Fruit fly (Drosophila melanogaster) whole organism, embryonic: Measurements from ENCODE around the gene cwo.

Source experiments
- BEAF-32 ChIP-seq: fragments of 200-800 bp; sonication (Bioruptor generic); optimal IDR thresholded peaks from 3 replicates; lab custom pipeline; 2017; ENCODE audit warnings: missing biosample characterization, missing genetic modification characterization, mild to moderate bottlenecking, moderate library complexity, missing genetic modification reagents
- CG1024 ChIP-seq: fragments of 200-800 bp; sonication (Bioruptor generic); IDR thresholded peaks from 2 replicates; pipeline ENCODE4 v1.3.6; 2022; ENCODE audit warnings: missing biosample characterization, missing genetic modification characterization
- CG10979 ChIP-seq: fragments of 200-800 bp; sonication (Bioruptor generic); optimal IDR thresholded peaks from 2 replicates; lab custom pipeline; 2018; ENCODE audit warnings: missing biosample characterization, mild to moderate bottlenecking, missing genetic modification characterization, moderate library complexity
- CG11560 ChIP-seq: fragments of 200-800 bp; sonication (Bioruptor generic); IDR thresholded peaks from 3 replicates; pipeline ENCODE4 v1.3.6; 2022; ENCODE audit warnings: missing biosample characterization, missing genetic modification characterization
- CG12104 ChIP-seq: fragments of 200-800 bp; sonication (Bioruptor generic); optimal IDR thresholded peaks from 3 replicates; lab custom pipeline; 2016; ENCODE audit warnings: missing biosample characterization, missing genetic modification characterization
- CG1233 ChIP-seq: fragments of 200-800 bp; sonication (Bioruptor generic); optimal IDR thresholded peaks from 4 replicates; lab custom pipeline; 2018; ENCODE audit warnings: missing biosample characterization, mild to moderate bottlenecking, missing genetic modification characterization
- CG13894 ChIP-seq: fragments of 200-800 bp; sonication (Bioruptor generic); optimal IDR thresholded peaks from 3 replicates; lab custom pipeline; 2018; ENCODE audit warnings: missing biosample characterization, mild to moderate bottlenecking, missing genetic modification characterization, moderate library complexity
- CG14014 ChIP-seq: fragments of 200-800 bp; sonication (Bioruptor generic); IDR thresholded peaks from 2 replicates; pipeline ENCODE4 v1.3.6; 2022; ENCODE audit warnings: missing biosample characterization, missing genetic modification characterization
- CG15601 ChIP-seq: fragments of 200-800 bp; sonication (Bioruptor generic); optimal IDR thresholded peaks from 3 replicates; lab custom pipeline; 2019; ENCODE audit warnings: missing biosample characterization, mild to moderate bottlenecking, missing genetic modification characterization, moderate library complexity
- CG17359 ChIP-seq: fragments of 200-800 bp; sonication (Bioruptor generic); optimal IDR thresholded peaks from 3 replicates; lab custom pipeline; 2018; ENCODE audit warnings: missing biosample characterization, mild to moderate bottlenecking, missing genetic modification characterization, moderate library complexity
- CG17361 ChIP-seq: fragments of 200-800 bp; sonication (Bioruptor generic); IDR thresholded peaks from 3 replicates; pipeline ENCODE4 v1.3.6; 2022; ENCODE audit warnings: missing biosample characterization, missing genetic modification characterization
- CG17385 ChIP-seq: fragments of 200-800 bp; sonication (Bioruptor generic); optimal IDR thresholded peaks from 3 replicates; lab custom pipeline; 2018; ENCODE audit warnings: missing biosample characterization, mild to moderate bottlenecking, missing genetic modification characterization
- CG17802 ChIP-seq: fragments of 200-800 bp; sonication (Bioruptor generic); optimal IDR thresholded peaks from 2 replicates; lab custom pipeline; 2018; ENCODE audit warnings: missing biosample characterization, mild to moderate bottlenecking, missing genetic modification characterization, moderate library complexity
- CG18476 ChIP-seq: fragments of 200-800 bp; sonication (Bioruptor generic); optimal IDR thresholded peaks from 2 replicates; lab custom pipeline; 2016; ENCODE audit warnings: missing biosample characterization, mild to moderate bottlenecking, missing genetic modification characterization
- CG2712 ChIP-seq: fragments of 200-800 bp; optimal IDR thresholded peaks from 3 replicates; lab custom pipeline; 2019; ENCODE audit warnings: missing biosample characterization, mild to moderate bottlenecking, missing genetic modification characterization, moderate library complexity
- CG2875 ChIP-seq: fragments of 200-800 bp; sonication (Bioruptor generic); optimal IDR thresholded peaks from 2 replicates; lab custom pipeline; 2017; ENCODE audit warnings: missing biosample characterization, mild to moderate bottlenecking, missing genetic modification characterization, missing genetic modification reagents
- CG3995 ChIP-seq: fragments of 200-800 bp; sonication (Bioruptor generic); optimal IDR thresholded peaks from 3 replicates; lab custom pipeline; 2016; ENCODE audit warnings: missing biosample characterization, missing genetic modification characterization
- CG5180 ChIP-seq: fragments of 200-800 bp; sonication (Bioruptor generic); optimal IDR thresholded peaks from 3 replicates; lab custom pipeline; 2017; ENCODE audit warnings: missing biosample characterization, missing genetic modification characterization, mild to moderate bottlenecking, moderate library complexity, missing genetic modification reagents
- CG6254 ChIP-seq: fragments of 200-800 bp; sonication (Bioruptor generic); optimal IDR thresholded peaks from 3 replicates; lab custom pipeline; 2017; ENCODE audit warnings: mild to moderate bottlenecking, missing biosample characterization, missing genetic modification reagents, missing genetic modification characterization
- CG6765 ChIP-seq: fragments of 200-800 bp; sonication (Bioruptor generic); optimal IDR thresholded peaks from 3 replicates; lab custom pipeline; 2017; ENCODE audit warnings: missing biosample characterization, mild to moderate bottlenecking, missing genetic modification characterization
- CG6813 ChIP-seq: fragments of 200-800 bp; sonication (Bioruptor generic); optimal IDR thresholded peaks from 2 replicates; lab custom pipeline; 2017; ENCODE audit warnings: missing biosample characterization, missing genetic modification characterization, mild to moderate bottlenecking, moderate library complexity, missing genetic modification reagents
- CG7556 ChIP-seq: fragments of 200-800 bp; sonication (Bioruptor generic); optimal IDR thresholded peaks from 2 replicates; lab custom pipeline; 2017; ENCODE audit warnings: missing biosample characterization, mild to moderate bottlenecking, missing genetic modification characterization
- CG8359 ChIP-seq: fragments of 200-800 bp; sonication (Bioruptor generic); optimal IDR thresholded peaks from 2 replicates; lab custom pipeline; 2017; ENCODE audit warnings: missing biosample characterization, mild to moderate bottlenecking, missing genetic modification characterization, borderline replicate concordance
- CG9932 ChIP-seq: fragments of 200-800 bp; sonication (Bioruptor generic); IDR thresholded peaks from 2 replicates; pipeline ENCODE4 v1.3.6; 2022; ENCODE audit warnings: missing biosample characterization, missing genetic modification characterization
- Camta ChIP-seq: fragments of 200-800 bp; sonication (Bioruptor generic); optimal IDR thresholded peaks from 2 replicates; lab custom pipeline; 2016; ENCODE audit warnings: missing biosample characterization, missing genetic modification characterization
- Dek ChIP-seq: fragments of 200-800 bp; sonication (Bioruptor generic); optimal IDR thresholded peaks from 3 replicates; lab custom pipeline; 2019; ENCODE audit warnings: missing biosample characterization, mild to moderate bottlenecking, missing genetic modification characterization, moderate library complexity
- Ets97D ChIP-seq: fragments of 200-800 bp; sonication (Bioruptor generic); optimal IDR thresholded peaks from 3 replicates; lab custom pipeline; 2016; ENCODE audit warnings: missing biosample characterization, missing genetic modification characterization
- Fer1 ChIP-seq: fragments of 200-800 bp; sonication (Bioruptor generic); optimal IDR thresholded peaks from 2 replicates; lab custom pipeline; 2017; ENCODE audit warnings: missing biosample characterization, mild to moderate bottlenecking, missing genetic modification characterization
- Max ChIP-seq: fragments of 200-800 bp; sonication (Bioruptor generic); optimal IDR thresholded peaks from 2 replicates; lab custom pipeline; 2016; ENCODE audit warnings: missing biosample characterization, mild to moderate bottlenecking, missing genetic modification characterization
- Meics ChIP-seq: fragments of 200-800 bp; sonication (Bioruptor generic); optimal IDR thresholded peaks from 2 replicates; lab custom pipeline; 2017; ENCODE audit warnings: missing biosample characterization, mild to moderate bottlenecking, missing genetic modification characterization
- Nf-YA ChIP-seq: fragments of 200-800 bp; sonication (Bioruptor generic); IDR thresholded peaks from 2 replicates; pipeline ENCODE4 v1.3.6; 2022; ENCODE audit warnings: missing biosample characterization, missing genetic modification characterization
- Oli ChIP-seq: fragments of 200-800 bp; sonication (Bioruptor generic); optimal IDR thresholded peaks from 2 replicates; lab custom pipeline; 2018; ENCODE audit warnings: missing biosample characterization, mild to moderate bottlenecking, missing genetic modification characterization, moderate library complexity
- TFAM ChIP-seq: fragments of 200-800 bp; sonication (Bioruptor generic); optimal IDR thresholded peaks from 2 replicates; lab custom pipeline; 2017; ENCODE audit warnings: missing biosample characterization, missing genetic modification characterization, inconsistent platforms
- aop ChIP-seq: fragments of 200-800 bp; sonication (Bioruptor generic); IDR thresholded peaks from 2 replicates; pipeline ENCODE4 v1.3.6; 2022; ENCODE audit warnings: missing biosample characterization, missing genetic modification characterization
- ash1 ChIP-seq: fragments of 200-800 bp; sonication (Bioruptor generic); optimal IDR thresholded peaks from 2 replicates; lab custom pipeline; 2018; ENCODE audit warnings: missing biosample characterization, mild to moderate bottlenecking, missing genetic modification characterization
- btn ChIP-seq: fragments of 200-800 bp; sonication (Bioruptor generic); optimal IDR thresholded peaks from 2 replicates; lab custom pipeline; 2016; ENCODE audit warnings: missing biosample characterization, missing genetic modification characterization
- cas ChIP-seq: fragments of 200-800 bp; sonication (Bioruptor generic); IDR thresholded peaks from 2 replicates; pipeline ENCODE4 v1.3.6; 2022; ENCODE audit warnings: missing biosample characterization, missing genetic modification characterization
- cato ChIP-seq: fragments of 200-800 bp; sonication (Bioruptor generic); optimal IDR thresholded peaks from 2 replicates; lab custom pipeline; 2016; ENCODE audit warnings: missing biosample characterization, missing genetic modification characterization, borderline replicate concordance
- dmrt11E ChIP-seq: fragments of 200-800 bp; sonication (Bioruptor generic); optimal IDR thresholded peaks from 3 replicates; lab custom pipeline; 2018; ENCODE audit warnings: missing biosample characterization, mild to moderate bottlenecking, missing genetic modification characterization, moderate library complexity
- esg ChIP-seq: fragments of 200-800 bp; sonication (Bioruptor generic); conservative IDR thresholded peaks from 2 replicates; pipeline ENCODE4 v1.3.6; 2022; ENCODE audit warnings: missing biosample characterization, missing genetic modification characterization
- fd96Cb ChIP-seq: fragments of 200-800 bp; sonication (Bioruptor generic); optimal IDR thresholded peaks from 2 replicates; lab custom pipeline; 2018; ENCODE audit warnings: missing biosample characterization, mild to moderate bottlenecking, missing genetic modification characterization, moderate library complexity
- gem ChIP-seq: fragments of 200-800 bp; sonication (Bioruptor generic); optimal IDR thresholded peaks from 2 replicates; lab custom pipeline; 2019; ENCODE audit warnings: missing biosample characterization, mild to moderate bottlenecking, missing genetic modification characterization, moderate library complexity
- gfzf ChIP-seq: fragments of 200-800 bp; sonication (Bioruptor generic); optimal IDR thresholded peaks from 2 replicates; lab custom pipeline; 2016; ENCODE audit warnings: missing biosample characterization, mild to moderate bottlenecking, missing genetic modification characterization, moderate library complexity
- grn ChIP-seq: fragments of 200-800 bp; sonication (Bioruptor generic); optimal IDR thresholded peaks from 3 replicates; lab custom pipeline; 2017; ENCODE audit warnings: missing biosample characterization, missing genetic modification characterization
- kni ChIP-seq: fragments of 200-800 bp; sonication (Bioruptor generic); optimal IDR thresholded peaks from 3 replicates; lab custom pipeline; 2017; ENCODE audit warnings: mild to moderate bottlenecking, missing biosample characterization, missing genetic modification reagents, missing genetic modification characterization
- mld ChIP-seq: fragments of 200-800 bp; sonication (Bioruptor generic); IDR thresholded peaks from 3 replicates; pipeline ENCODE4 v1.3.6; 2022; ENCODE audit warnings: missing biosample characterization, missing genetic modification characterization; ENCODE audit not compliant: partially characterized antibody
- nmo ChIP-seq: fragments of 200-800 bp; sonication (Bioruptor generic); optimal IDR thresholded peaks from 2 replicates; lab custom pipeline; 2018; ENCODE audit warnings: missing biosample characterization, mild to moderate bottlenecking, missing genetic modification characterization, moderate library complexity
- sens-2 ChIP-seq: fragments of 200-800 bp; sonication (Bioruptor generic); IDR thresholded peaks from 2 replicates; pipeline ENCODE4 v1.3.6; 2022; ENCODE audit warnings: missing biosample characterization, missing genetic modification characterization
- stc ChIP-seq: fragments of 200-800 bp; sonication (Bioruptor generic); IDR thresholded peaks from 2 replicates; pipeline ENCODE4 v1.3.6; 2022; ENCODE audit warnings: missing biosample characterization, missing genetic modification characterization
- z ChIP-seq: fragments of 200-800 bp; sonication (Bioruptor generic); IDR thresholded peaks from 3 replicates; pipeline ENCODE4 v1.3.6; 2022; ENCODE audit warnings: missing biosample characterization, missing genetic modification characterization

cwo gene

dm6 chr3R:10448957-10449356 is 60.9 kb downstream of the cwo start (continued):
- TF ChIP-seq stc (GFP tag; lab: Robert Waterston, UW) (peak; percentile 31; the same call in 1 of the 2 replicates), CG2875 (GFP tag; lab: Kevin White, UChicago) (peak; percentile 36), Ets97D (GFP tag; lab: Kevin White, UChicago) (no peak), Meics (GFP tag; lab: Kevin White, UChicago) (peak; percentile 12), CG5180 (GFP tag; lab: Kevin White, UChicago) (no peak), CG2712 (peak; percentile 76), Max (no peak), CG17361 (GFP tag; lab: Robert Waterston, UW) (peak; percentile 64), gfzf (GFP tag; lab: Kevin White, UChicago) (no peak), ash1 (GFP tag; lab: Kevin White, UChicago) (no peak), CG15601 (tag; lab: Kevin White, UChicago) (peak; percentile 53), CG8359 (GFP tag; lab: Kevin White, UChicago) (peak; percentile 24), CG13894 (no peak), CG12104 (GFP tag; lab: Kevin White, UChicago) (no peak), TFAM (GFP tag; lab: Kevin White, UChicago) (no peak), gem (tag; lab: Kevin White, UChicago) (peak; percentile 74), sens-2 (GFP tag; lab: Robert Waterston, UW) (no peak), Oli (tag; lab: Kevin White, UChicago) (peak; percentile 51), CG6254 (GFP tag; lab: Kevin White, UChicago) (peak; percentile 9), kni (no peak), CG17802 (tag; lab: Kevin White, UChicago) (peak; percentile 19), CG1024 (GFP tag; lab: Robert Waterston, UW) (no peak), btn (no peak), cas (GFP tag; lab: Robert Waterston, UW) (no peak), CG6765 (GFP tag; lab: Kevin White, UChicago) (no peak), cato (GFP tag; lab: Kevin White, UChicago) (no peak), mld (GFP tag; lab: Robert Waterston, UW) (no peak), BEAF-32 (no peak), CG9932 (GFP tag; lab: Robert Waterston, UW) (no peak), esg (GFP tag; lab: Robert Waterston, UW) (no peak), CG11560 (tag; lab: Robert Waterston, UW) (no peak), Nf-YA (no peak), dmrt11E (tag; lab: Kevin White, UChicago) (peak; percentile 73), grn (no peak), z (GFP tag; lab: Robert Waterston, UW) (no peak), CG18476 (no peak), Dek (no peak), CG17385 (GFP tag; lab: Kevin White, UChicago) (peak; percentile 9), CG17359 (tag; lab: Kevin White, UChicago) (peak; percentile 51), CG3995 (GFP tag; lab: Kevin White, UChicago) (no peak), nmo (GFP tag; lab: Kevin White, UChicago) (peak; percentile 53), fd96Cb (peak; percentile 60), Camta (GFP tag; lab: Kevin White, UChicago) (peak; percentile 9), CG14014 (GFP tag; lab: Robert Waterston, UW) (no peak), CG6813 (GFP tag; lab: Kevin White, UChicago) (peak; percentile 7), CG10979 (peak; percentile 78), CG7556 (peak; percentile 57), aop (GFP tag; lab: Robert Waterston, UW) (no peak), Fer1 (peak; percentile 9), CG1233 (GFP tag; lab: Kevin White, UChicago) (no peak)
